Fruit fly (Drosophila melanogaster) whole organism, embryonic: ENCODE results near the gene CG5902.

Source experiments
- Antp ChIP-seq: fragments of 200-800 bp; sonication (Bioruptor generic); optimal IDR thresholded peaks from 3 replicates; lab custom pipeline; 2016; ENCODE audit warnings: missing biosample characterization, missing genetic modification characterization
- Awh ChIP-seq: fragments of 200-800 bp; sonication (Bioruptor generic); IDR thresholded peaks from 2 replicates; pipeline ENCODE4, ENCODE4 v1.3.6; 2022; ENCODE audit warnings: missing biosample characterization, missing genetic modification characterization
- B-H1 ChIP-seq: fragments of 200-800 bp; sonication (Bioruptor generic); IDR thresholded peaks from 3 replicates; pipeline ENCODE4 v1.3.6; 2022; ENCODE audit warnings: missing biosample characterization, missing genetic modification characterization
- CG12219 ChIP-seq: fragments of 200-800 bp; sonication (Bioruptor generic); optimal IDR thresholded peaks from 3 replicates; lab custom pipeline; 2018; ENCODE audit warnings: missing biosample characterization, mild to moderate bottlenecking, missing genetic modification characterization
- CG13624 ChIP-seq: fragments of 200-800 bp; sonication (Bioruptor generic); optimal IDR thresholded peaks from 2 replicates; lab custom pipeline; 2016; ENCODE audit warnings: missing biosample characterization, missing genetic modification characterization
- CG15269 ChIP-seq: fragments of 200-800 bp; sonication (Bioruptor generic); optimal IDR thresholded peaks from 2 replicates; lab custom pipeline; 2018; ENCODE audit warnings: missing biosample characterization, mild to moderate bottlenecking, missing genetic modification characterization, moderate library complexity
- CG16779 ChIP-seq: fragments of 200-800 bp; sonication (Bioruptor generic); IDR thresholded peaks from 2 replicates; pipeline ENCODE4 v1.3.6; 2022; ENCODE audit warnings: missing biosample characterization, missing genetic modification characterization
- CG16815 ChIP-seq: fragments of 200-800 bp; sonication (Bioruptor generic); optimal IDR thresholded peaks from 3 replicates; lab custom pipeline; 2017; ENCODE audit warnings: missing biosample characterization, mild to moderate bottlenecking, missing genetic modification characterization
- CG18011 ChIP-seq: fragments of 200-800 bp; sonication (Bioruptor generic); optimal IDR thresholded peaks from 2 replicates; lab custom pipeline; 2017; ENCODE audit warnings: missing biosample characterization, missing genetic modification characterization, mild to moderate bottlenecking, moderate library complexity, missing genotype
- CG18476 ChIP-seq: fragments of 200-800 bp; sonication (Bioruptor generic); optimal IDR thresholded peaks from 2 replicates; lab custom pipeline; 2016; ENCODE audit warnings: missing biosample characterization, mild to moderate bottlenecking, missing genetic modification characterization
- CG4617 ChIP-seq: fragments of 200-800 bp; sonication (Bioruptor generic); optimal IDR thresholded peaks from 3 replicates; lab custom pipeline; 2016; ENCODE audit warnings: missing biosample characterization, missing genetic modification characterization, borderline replicate concordance
- CG4854 ChIP-seq: fragments of 200-800 bp; sonication (Bioruptor generic); optimal IDR thresholded peaks from 2 replicates; lab custom pipeline; 2016; ENCODE audit warnings: missing biosample characterization, missing genetic modification characterization, inconsistent platforms
- CG5245 ChIP-seq: fragments of 200-800 bp; sonication (Bioruptor generic); optimal IDR thresholded peaks from 3 replicates; lab custom pipeline; 2016; ENCODE audit warnings: missing biosample characterization, missing genetic modification characterization
- CG6813 ChIP-seq: fragments of 200-800 bp; sonication (Bioruptor generic); optimal IDR thresholded peaks from 2 replicates; lab custom pipeline; 2017; ENCODE audit warnings: missing biosample characterization, missing genetic modification characterization, mild to moderate bottlenecking, moderate library complexity, missing genetic modification reagents
- CG7745 ChIP-seq: fragments of 200-800 bp; sonication (Bioruptor generic); optimal IDR thresholded peaks from 2 replicates; lab custom pipeline; 2018; ENCODE audit warnings: missing biosample characterization, mild to moderate bottlenecking, missing genetic modification characterization, moderate library complexity
- CG9727 ChIP-seq: fragments of 200-800 bp; sonication (Bioruptor generic); optimal IDR thresholded peaks from 3 replicates; lab custom pipeline; 2017; ENCODE audit warnings: missing biosample characterization, mild to moderate bottlenecking, missing genetic modification characterization
- CG9932 ChIP-seq: fragments of 200-800 bp; sonication (Bioruptor generic); IDR thresholded peaks from 2 replicates; pipeline ENCODE4 v1.3.6; 2022; ENCODE audit warnings: missing biosample characterization, missing genetic modification characterization
- CTCF ChIP-seq: fragments of 200-800 bp; sonication (Bioruptor generic); optimal IDR thresholded peaks from 2 replicates; lab custom pipeline; 2017; ENCODE audit warnings: missing biosample characterization, mild to moderate bottlenecking, missing genetic modification characterization, moderate library complexity
- Camta ChIP-seq: fragments of 200-800 bp; sonication (Bioruptor generic); optimal IDR thresholded peaks from 2 replicates; lab custom pipeline; 2016; ENCODE audit warnings: missing biosample characterization, missing genetic modification characterization
- Deaf1 ChIP-seq: fragments of 200-800 bp; optimal IDR thresholded peaks from 3 replicates; lab custom pipeline; 2019; ENCODE audit warnings: missing biosample characterization, mild to moderate bottlenecking, missing genetic modification characterization, moderate library complexity
- Drgx ChIP-seq: fragments of 200-800 bp; sonication (Bioruptor generic); IDR thresholded peaks from 2 replicates; pipeline ENCODE4 v1.3.6; 2022; ENCODE audit warnings: missing biosample characterization, missing genetic modification characterization
- Hmx ChIP-seq: fragments of 200-800 bp; sonication (Bioruptor generic); optimal IDR thresholded peaks from 2 replicates; lab custom pipeline; 2016; ENCODE audit warnings: missing biosample characterization, missing genetic modification characterization
- Lim3 ChIP-seq: fragments of 200-800 bp; sonication (Bioruptor generic); IDR thresholded peaks from 2 replicates; pipeline ENCODE4 v1.3.6; 2022; ENCODE audit warnings: missing biosample characterization, missing genetic modification characterization
- NK7.1 ChIP-seq: fragments of 200-800 bp; sonication (Bioruptor generic); optimal IDR thresholded peaks from 3 replicates; lab custom pipeline; 2016; ENCODE audit warnings: missing biosample characterization, missing genetic modification characterization
- Neu2 ChIP-seq: fragments of 200-800 bp; sonication (Bioruptor generic); optimal IDR thresholded peaks from 3 replicates; lab custom pipeline; 2016; ENCODE audit warnings: missing biosample characterization, missing genetic modification characterization, borderline replicate concordance
- PHDP ChIP-seq: fragments of 200-800 bp; sonication (Bioruptor generic); optimal IDR thresholded peaks from 3 replicates; lab custom pipeline; 2018; ENCODE audit warnings: missing biosample characterization, mild to moderate bottlenecking, missing genetic modification characterization, moderate library complexity
- Rx ChIP-seq: fragments of 200-800 bp; sonication (Bioruptor generic); IDR thresholded peaks from 2 replicates; pipeline ENCODE4 v1.3.6; 2022; ENCODE audit warnings: missing biosample characterization, missing genetic modification characterization
- Sox100B ChIP-seq: fragments of 200-800 bp; sonication (Bioruptor generic); optimal IDR thresholded peaks from 3 replicates; lab custom pipeline; 2018; ENCODE audit warnings: missing biosample characterization, mild to moderate bottlenecking, missing genetic modification characterization
- Sry-δ ChIP-seq: fragments of 200-800 bp; sonication (Bioruptor generic); optimal IDR thresholded peaks from 2 replicates; lab custom pipeline; 2016; ENCODE audit warnings: missing biosample characterization, missing genetic modification characterization
- Stat92E ChIP-seq, 3 experiments: fragments of >200 bp in 2 of 3; fragments of 200-800 bp in 1 of 3; sonication (Bioruptor generic) in 1 of 3; optimal IDR thresholded peaks; 2 replicates each; lab custom pipeline; 2017 to 2019; ENCODE audit warnings: missing biosample characterization in 3 of 3, missing genetic modification characterization in 3 of 3, mild to moderate bottlenecking in 1 of 3, moderate library complexity in 1 of 3
- Taf1 ChIP-seq: fragments of 200-800 bp; sonication (Bioruptor generic); IDR thresholded peaks from 2 replicates; pipeline ENCODE4 v1.3.6; 2022; ENCODE audit warnings: missing biosample characterization, missing genetic modification characterization
- Xrp1 ChIP-seq: fragments of 200-800 bp; sonication (Bioruptor generic); IDR thresholded peaks from 2 replicates; pipeline ENCODE4 v1.3.6; 2022; ENCODE audit warnings: missing biosample characterization, missing genetic modification characterization
- ase ChIP-seq: fragments of 200-800 bp; sonication (Bioruptor generic); IDR thresholded peaks from 3 replicates; pipeline ENCODE4 v1.3.6; 2022; ENCODE audit warnings: missing biosample characterization, missing genetic modification characterization
- cad ChIP-seq: fragments of >200 bp; optimal IDR thresholded peaks from 2 replicates; lab custom pipeline; 2017; ENCODE audit warnings: missing biosample characterization, missing genetic modification characterization
- cato ChIP-seq: fragments of 200-800 bp; sonication (Bioruptor generic); optimal IDR thresholded peaks from 2 replicates; lab custom pipeline; 2016; ENCODE audit warnings: missing biosample characterization, missing genetic modification characterization, borderline replicate concordance
- dan ChIP-seq: fragments of 200-800 bp; sonication (Bioruptor generic); IDR thresholded peaks from 2 replicates; pipeline ENCODE4 v1.3.6; 2022; ENCODE audit warnings: missing biosample characterization, missing genetic modification characterization
- dimm ChIP-seq: fragments of 200-800 bp; sonication (Bioruptor generic); IDR thresholded peaks from 2 replicates; pipeline ENCODE4 v1.3.6; 2022; ENCODE audit warnings: missing biosample characterization, missing genetic modification characterization
- dysf ChIP-seq: fragments of 200-800 bp; sonication (Bioruptor generic); IDR thresholded peaks from 3 replicates; pipeline ENCODE4 v1.3.6; 2022; ENCODE audit warnings: missing biosample characterization, missing genetic modification characterization
- gcm2 ChIP-seq: fragments of 200-800 bp; sonication (Bioruptor generic); optimal IDR thresholded peaks from 2 replicates; lab custom pipeline; 2016; ENCODE audit warnings: missing biosample characterization, missing genetic modification characterization
- gfzf ChIP-seq: fragments of 200-800 bp; sonication (Bioruptor generic); optimal IDR thresholded peaks from 2 replicates; lab custom pipeline; 2016; ENCODE audit warnings: missing biosample characterization, mild to moderate bottlenecking, missing genetic modification characterization, moderate library complexity
- lola ChIP-seq, 3 experiments: fragments of >200 bp in 2 of 3; fragments of 200-800 bp in 1 of 3; sonication (Bioruptor generic) in 1 of 3; optimal IDR thresholded peaks; 2 replicates each; lab custom pipeline; 2017 to 2019; ENCODE audit warnings: missing biosample characterization in 3 of 3, missing genetic modification characterization in 3 of 3, mild to moderate bottlenecking in 1 of 3, moderate library complexity in 1 of 3
- maf-S ChIP-seq: fragments of 200-800 bp; sonication (Bioruptor generic); optimal IDR thresholded peaks from 2 replicates; lab custom pipeline; 2016; ENCODE audit warnings: missing biosample characterization, missing genetic modification characterization
- pb ChIP-seq: fragments of 200-800 bp; sonication (Bioruptor generic); optimal IDR thresholded peaks from 3 replicates; lab custom pipeline; 2016; ENCODE audit warnings: missing biosample characterization, missing genetic modification characterization
- repo ChIP-seq: fragments of 200-800 bp; sonication (Bioruptor generic); optimal IDR thresholded peaks from 2 replicates; lab custom pipeline; 2016; ENCODE audit warnings: missing biosample characterization, missing genetic modification characterization
- sna ChIP-seq: fragments of 200-800 bp; sonication (Bioruptor generic); IDR thresholded peaks from 2 replicates; pipeline ENCODE4 v1.3.6; 2022; ENCODE audit warnings: missing biosample characterization, missing genetic modification characterization; ENCODE audit not compliant: partially characterized antibody
- so ChIP-seq: fragments of 200-800 bp; sonication (Bioruptor generic); IDR thresholded peaks from 3 replicates; pipeline ENCODE4 v1.3.6; 2022; ENCODE audit warnings: missing biosample characterization, missing genetic modification characterization
- sr ChIP-seq: fragments of 200-800 bp; sonication (Bioruptor generic); IDR thresholded peaks from 3 replicates; pipeline ENCODE4 v1.3.6; 2022; ENCODE audit warnings: missing biosample characterization, missing genetic modification characterization
- stc ChIP-seq: fragments of 200-800 bp; sonication (Bioruptor generic); IDR thresholded peaks from 2 replicates; pipeline ENCODE4 v1.3.6; 2022; ENCODE audit warnings: missing biosample characterization, missing genetic modification characterization
- stwl ChIP-seq: fragments of 200-800 bp; sonication (Bioruptor generic); optimal IDR thresholded peaks from 3 replicates; lab custom pipeline; 2018; ENCODE audit warnings: missing biosample characterization, mild to moderate bottlenecking, missing genetic modification characterization, moderate library complexity
- tio ChIP-seq: fragments of 200-800 bp; sonication (Bioruptor generic); optimal IDR thresholded peaks from 2 replicates; lab custom pipeline; 2017; ENCODE audit warnings: missing biosample characterization, missing genetic modification characterization, inconsistent platforms
- wek ChIP-seq: fragments of 200-800 bp; sonication (Bioruptor generic); optimal IDR thresholded peaks from 3 replicates; lab custom pipeline; 2018; ENCODE audit warnings: missing biosample characterization, mild to moderate bottlenecking, missing genetic modification characterization, moderate library complexity
- zfh1 ChIP-seq: fragments of 200-800 bp; sonication (Bioruptor generic); IDR thresholded peaks from 3 replicates; pipeline ENCODE4 v1.3.6; 2022; ENCODE audit warnings: missing biosample characterization, missing genetic modification characterization

The CG5902 gene

DNA sequence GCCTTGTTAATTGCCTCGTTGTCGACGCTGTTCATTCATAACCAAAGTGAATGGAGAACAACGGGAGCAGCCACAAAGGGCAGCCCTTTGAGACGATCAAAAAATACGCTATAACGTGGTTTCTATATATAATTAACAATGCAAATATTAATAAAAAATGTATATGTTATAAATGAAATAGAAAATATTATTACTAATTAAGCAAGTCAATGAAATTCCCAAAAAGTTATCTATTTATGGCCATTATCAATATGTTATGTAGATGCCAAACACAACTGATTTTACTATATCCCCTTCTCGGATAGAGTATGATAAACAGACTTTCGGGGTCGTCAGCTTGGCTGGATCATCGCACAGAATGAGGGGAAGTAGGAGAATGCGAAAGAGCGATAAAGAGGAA is 17.0 kb upstream of the CG5902 start (continued):
- TF ChIP-seq dan (GFP tag; lab: Robert Waterston, UW) (no peak), gfzf (GFP tag; lab: Kevin White, UChicago) (no peak), Xrp1 (GFP tag; lab: Robert Waterston, UW) (no peak; the same call in 1 of the 2 replicates), sr (GFP tag; lab: Robert Waterston, UW) (no peak), zfh1 (GFP tag; lab: Robert Waterston, UW) (peak; percentile 29; the same call in 2 of the 3 replicates), Rx (GFP tag; lab: Robert Waterston, UW) (no peak), dysf (GFP tag; lab: Robert Waterston, UW) (peak; percentile 76), dimm (GFP tag; lab: Robert Waterston, UW) (no peak), stc (GFP tag; lab: Robert Waterston, UW) (peak; percentile 51), Awh (GFP tag; lab: Robert Waterston, UW) (peak; percentile 46; the same call in 1 of the 2 replicates), B-H1 (GFP tag; lab: Robert Waterston, UW) (peak; percentile 33; the same call in 2 of the 3 replicates), CG18011 (GFP tag; lab: Kevin White, UChicago) (no peak), Sox100B (GFP tag; lab: Kevin White, UChicago) (peak; percentile 55), NK7.1 (GFP tag; lab: Kevin White, UChicago) (no peak), CG15269 (peak; percentile 75), CG18476 (no peak), CG4854 (GFP tag; lab: Kevin White, UChicago) (no peak), Antp (GFP tag; lab: Kevin White, UChicago) (no peak), tio (no peak), CG13624 (GFP tag; lab: Kevin White, UChicago) (no peak), Deaf1 (peak; percentile 39), CG16779 (GFP tag; lab: Robert Waterston, UW) (no peak), Camta (GFP tag; lab: Kevin White, UChicago) (no peak), Neu2 (GFP tag; lab: Kevin White, UChicago) (no peak), CG12219 (GFP tag; lab: Kevin White, UChicago) (no peak), CG4617 (GFP tag; lab: Kevin White, UChicago) (no peak), repo (no peak), CG9932 (peak; percentile 60), lola (GFP tag; optimal IDR thresholded peaks at IDR 0.05; lab: Kevin White, UChicago) (no peak), stwl (tag; lab: Kevin White, UChicago) (no peak), ase (GFP tag; lab: Robert Waterston, UW) (peak; percentile 58; the same call in 1 of the 3 replicates), CG5245 (GFP tag; lab: Kevin White, UChicago) (no peak), wek (GFP tag; lab: Kevin White, UChicago) (no peak), CG6813 (GFP tag; lab: Kevin White, UChicago) (no peak), Sry-δ (no peak), PHDP (tag; lab: Kevin White, UChicago) (peak; percentile 67), Lim3 (GFP tag; lab: Robert Waterston, UW) (no peak), CG16815 (no peak), Hmx (GFP tag; lab: Kevin White, UChicago) (no peak), cad (GFP tag; lab: Kevin White, UChicago) (no peak), CTCF (no peak), cato (GFP tag; lab: Kevin White, UChicago) (no peak), pb (no peak), Stat92E (GFP tag; optimal IDR thresholded peaks at IDR 0.05; lab: Kevin White, UChicago) (no peak), CG9727 (peak; percentile 7), maf-S (GFP tag; lab: Kevin White, UChicago) (no peak), so (GFP tag; lab: Robert Waterston, UW) (no peak), Drgx (GFP tag; lab: Robert Waterston, UW) (0 out of 2 replicates have a peak, but pooled peaks have one; percentile 11), sna (GFP tag; lab: Robert Waterston, UW) (no peak), CG7745 (tag; lab: Kevin White, UChicago) (no peak), Taf1 (GFP tag; lab: Robert Waterston, UW) (no peak), gcm2 (GFP tag; lab: Kevin White, UChicago) (no peak)
